Fruit fly (Drosophila melanogaster) whole organism, wandering third instar larva: ENCODE results near the gene CG8209.

Experiments
- Myc ChIP-seq: fragments of >200 bp; optimal IDR thresholded peaks from 2 replicates; lab custom pipeline; 2017
- usp ChIP-seq: fragments of >200 bp; optimal IDR thresholded peaks from 2 replicates; lab custom pipeline; 2017; ENCODE audit warnings: missing biosample characterization, missing genetic modification characterization

DNA sequence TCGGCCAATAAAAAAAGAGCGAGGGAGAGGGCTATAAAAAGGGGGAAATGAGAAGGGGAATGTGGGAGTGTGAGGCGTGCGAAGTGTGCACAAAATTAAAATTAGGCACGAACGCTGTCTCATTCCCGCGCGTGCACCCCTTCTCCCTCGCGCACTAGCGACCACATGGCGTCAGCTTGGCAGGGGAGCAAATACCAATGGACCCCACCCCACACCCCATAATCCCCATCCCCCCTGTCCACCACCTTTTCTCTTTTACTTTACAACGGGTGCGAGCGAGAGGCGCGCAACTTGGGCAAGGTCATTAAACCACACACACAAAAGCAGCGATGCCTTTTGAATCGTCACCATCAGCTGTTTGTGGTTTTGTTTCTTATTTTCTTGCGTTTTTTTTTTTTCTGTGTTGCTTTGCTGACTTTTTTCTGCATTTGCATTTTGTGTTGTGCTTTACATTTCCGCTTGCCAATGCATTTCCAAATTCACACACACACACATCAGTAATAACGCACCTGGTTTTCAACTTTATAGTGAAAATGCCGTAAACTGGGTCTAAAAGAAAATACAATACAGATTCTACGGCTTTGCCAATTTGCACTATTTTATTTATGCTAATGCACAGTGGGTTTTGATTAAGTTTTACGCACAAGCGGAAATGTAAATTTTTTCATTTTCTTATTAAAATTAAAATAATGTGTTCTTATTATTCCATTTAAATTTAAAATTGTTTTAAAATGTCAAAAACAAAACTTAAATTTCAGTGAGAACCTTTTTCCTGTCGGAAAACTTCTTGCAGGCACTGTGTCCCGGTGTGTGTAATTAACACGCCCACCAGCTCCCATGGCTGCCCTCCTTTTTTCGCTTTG lies 48.3 kb downstream of the CG8209 start:
- TF ChIP-seq usp (no peak), Myc (lab: Kevin White, UChicago) (no peak)
